Fruit fly (Drosophila melanogaster) whole organism, pupa: Measurements from ENCODE around the gene CG6885.

Experiments used
- CG12605 ChIP-seq: fragments of 200-800 bp; sonication (Bioruptor generic); IDR thresholded peaks from 2 replicates; pipeline ENCODE4 v1.3.6; 2022; ENCODE audit warnings: missing biosample characterization, missing genetic modification characterization
- CG13204 ChIP-seq: fragments of 200-800 bp; sonication (Bioruptor generic); optimal IDR thresholded peaks from 2 replicates; lab custom pipeline; 2018; ENCODE audit warnings: missing biosample characterization, mild to moderate bottlenecking, missing genetic modification characterization, moderate library complexity
- CG15710 ChIP-seq: fragments of 200-800 bp; sonication (Bioruptor generic); optimal IDR thresholded peaks from 2 replicates; lab custom pipeline; 2018; ENCODE audit warnings: missing biosample characterization, mild to moderate bottlenecking, missing genetic modification characterization, moderate library complexity
- CG32121 ChIP-seq: fragments of 200-800 bp; sonication (Bioruptor generic); IDR thresholded peaks from 2 replicates; pipeline ENCODE4 v1.3.6; 2022; ENCODE audit warnings: missing biosample characterization, missing genetic modification characterization
- CG4496 ChIP-seq: fragments of 200-800 bp; sonication (Bioruptor generic); IDR thresholded peaks from 3 replicates; pipeline ENCODE4 v1.3.6; 2022; ENCODE audit warnings: missing biosample characterization, missing genetic modification characterization
- CG9948 ChIP-seq: fragments of 200-800 bp; sonication (Bioruptor generic); optimal IDR thresholded peaks from 2 replicates; lab custom pipeline; 2018; ENCODE audit warnings: missing biosample characterization, mild to moderate bottlenecking, missing genetic modification characterization, moderate library complexity
- EcR ChIP-seq: fragments of 200-800 bp; sonication (Bioruptor generic); optimal IDR thresholded peaks from 3 replicates; lab custom pipeline; 2019; ENCODE audit warnings: missing biosample characterization, missing genetic modification characterization, mild to moderate bottlenecking, moderate library complexity, missing genetic modification reagents
- Ets98B ChIP-seq: fragments of 200-800 bp; sonication (Bioruptor generic); IDR thresholded peaks from 2 replicates; pipeline ENCODE4 v1.3.6; 2022; ENCODE audit warnings: missing biosample characterization, missing genetic modification characterization
- fd96Ca ChIP-seq: fragments of 200-800 bp; sonication (Bioruptor generic); IDR thresholded peaks from 3 replicates; pipeline ENCODE4 v1.3.6; 2022; ENCODE audit warnings: missing biosample characterization, missing genetic modification characterization

The CG6885 gene

DNA sequence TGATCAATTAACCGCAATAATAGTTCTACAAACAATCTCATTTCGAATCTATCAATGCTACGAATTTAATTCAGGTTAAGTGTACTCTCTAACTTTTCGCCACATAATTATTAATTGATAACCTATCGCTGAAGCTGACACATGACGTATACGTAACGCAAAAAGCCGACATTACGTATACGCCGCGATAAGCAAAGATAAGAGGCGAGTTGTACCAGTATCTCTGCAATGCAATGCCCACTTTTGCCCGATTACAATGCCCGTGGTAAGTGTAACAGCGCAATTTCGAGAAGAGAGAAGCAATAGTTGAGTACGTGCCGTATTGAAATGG lies 47.7 kb downstream of the CG6885 start:
- peak; percentile 47 for TF ChIP-seq EcR (GFP tag; lab: Kevin White, UChicago)
- no peak for TF ChIP-seq CG13204 (GFP tag; lab: Kevin White, UChicago)
- TF ChIP-seq, all 21 proteins: peak for 1

DNA sequence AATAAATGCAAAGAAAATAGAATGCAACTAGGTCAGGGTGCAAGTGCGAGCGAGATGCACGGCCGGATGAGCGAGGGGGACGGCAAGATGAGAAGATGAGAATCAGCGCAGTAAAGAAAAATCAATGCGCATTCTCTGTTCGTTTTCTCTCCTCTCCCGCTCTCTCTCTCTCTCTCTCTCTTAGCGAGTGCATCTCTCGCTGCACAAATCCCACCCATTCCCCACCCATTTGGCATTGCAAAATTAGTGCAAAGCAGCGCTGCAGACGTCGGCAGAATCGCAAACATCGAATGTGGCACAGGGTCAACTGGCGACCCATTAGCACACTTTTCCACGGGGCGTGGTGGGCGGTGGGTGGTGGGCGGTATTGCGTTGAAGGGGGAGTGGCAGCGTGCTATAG lies 48.5 kb downstream of the CG6885 start:
- TF ChIP-seq CG9948 (tag; lab: Kevin White, UChicago): no peak
- TF ChIP-seq CG4496 (GFP tag; lab: Robert Waterston, UW): 0 out of 3 replicates have a peak, but pooled peaks have one; percentile 50
- TF ChIP-seq EcR (GFP tag; lab: Kevin White, UChicago): peak; percentile 18
- TF ChIP-seq CG12605 (GFP tag; lab: Robert Waterston, UW): peak; percentile 28; the same call in 1 of the 2 replicates
- TF ChIP-seq Ets98B (GFP tag; lab: Robert Waterston, UW): peak; percentile 25; the same call in 1 of the 2 replicates
- TF ChIP-seq fd96Ca (GFP tag; lab: Robert Waterston, UW): 0 out of 3 replicates have a peak, but pooled peaks have one; percentile 16
- TF ChIP-seq CG32121 (GFP tag; lab: Robert Waterston, UW): 0 out of 2 replicates have a peak, but pooled peaks have one; percentile 13
- no peak for TF ChIP-seq CG15710
- TF ChIP-seq CG13204 (GFP tag; lab: Kevin White, UChicago): peak; percentile 10
